Fruit fly (Drosophila melanogaster) whole organism, embryonic: ENCODE data around the gene CG4404.

Experiments
- Awh ChIP-seq: fragments of 200-800 bp; sonication (Bioruptor generic); IDR thresholded peaks from 2 replicates; pipeline ENCODE4, ENCODE4 v1.3.6; 2022; ENCODE audit warnings: missing biosample characterization, missing genetic modification characterization
- Blimp-1 ChIP-seq: fragments of 200-800 bp; sonication (Bioruptor generic); optimal IDR thresholded peaks from 3 replicates; lab custom pipeline; 2018; ENCODE audit warnings: missing biosample characterization, missing genetic modification characterization, mild to moderate bottlenecking, moderate library complexity, missing genetic modification reagents
- CG10209 ChIP-seq: fragments of 200-800 bp; sonication (Bioruptor generic); optimal IDR thresholded peaks from 3 replicates; lab custom pipeline; 2017; ENCODE audit warnings: missing biosample characterization, mild to moderate bottlenecking, missing genetic modification characterization, missing genetic modification reagents
- CG1024 ChIP-seq: fragments of 200-800 bp; sonication (Bioruptor generic); IDR thresholded peaks from 2 replicates; pipeline ENCODE4 v1.3.6; 2022; ENCODE audit warnings: missing biosample characterization, missing genetic modification characterization
- CG10959 ChIP-seq: fragments of 200-800 bp; sonication (Bioruptor generic); IDR thresholded peaks from 2 replicates; pipeline ENCODE4 v1.3.6; 2022; ENCODE audit warnings: missing biosample characterization, missing genetic modification characterization
- CG13424 ChIP-seq: fragments of 200-800 bp; sonication (Bioruptor generic); optimal IDR thresholded peaks from 2 replicates; lab custom pipeline; 2019; ENCODE audit warnings: missing biosample characterization, mild to moderate bottlenecking, missing genetic modification characterization, moderate library complexity
- CG14710 ChIP-seq: fragments of 200-800 bp; sonication (Bioruptor generic); optimal IDR thresholded peaks from 3 replicates; lab custom pipeline; 2019; ENCODE audit warnings: missing biosample characterization, mild to moderate bottlenecking, missing genetic modification characterization, moderate library complexity
- CG15601 ChIP-seq: fragments of 200-800 bp; sonication (Bioruptor generic); optimal IDR thresholded peaks from 3 replicates; lab custom pipeline; 2019; ENCODE audit warnings: missing biosample characterization, mild to moderate bottlenecking, missing genetic modification characterization, moderate library complexity
- CG15696 ChIP-seq: fragments of 200-800 bp; sonication (Bioruptor generic); optimal IDR thresholded peaks from 2 replicates; lab custom pipeline; 2019; ENCODE audit warnings: missing biosample characterization, mild to moderate bottlenecking, missing genetic modification characterization, moderate library complexity
- CG17328 ChIP-seq: fragments of 200-800 bp; sonication (Bioruptor generic); IDR thresholded peaks from 2 replicates; pipeline ENCODE4 v1.3.6; 2022; ENCODE audit warnings: missing biosample characterization, missing genetic modification characterization
- CG17359 ChIP-seq: fragments of 200-800 bp; sonication (Bioruptor generic); optimal IDR thresholded peaks from 3 replicates; lab custom pipeline; 2018; ENCODE audit warnings: missing biosample characterization, mild to moderate bottlenecking, missing genetic modification characterization, moderate library complexity
- CG17361 ChIP-seq: fragments of 200-800 bp; sonication (Bioruptor generic); IDR thresholded peaks from 3 replicates; pipeline ENCODE4 v1.3.6; 2022; ENCODE audit warnings: missing biosample characterization, missing genetic modification characterization
- CG2202 ChIP-seq: fragments of 200-800 bp; sonication (Bioruptor generic); optimal IDR thresholded peaks from 2 replicates; lab custom pipeline; 2018; ENCODE audit warnings: missing biosample characterization, mild to moderate bottlenecking, missing genetic modification characterization
- CG2712 ChIP-seq: fragments of 200-800 bp; optimal IDR thresholded peaks from 3 replicates; lab custom pipeline; 2019; ENCODE audit warnings: missing biosample characterization, mild to moderate bottlenecking, missing genetic modification characterization, moderate library complexity
- CG2875 ChIP-seq: fragments of 200-800 bp; sonication (Bioruptor generic); optimal IDR thresholded peaks from 2 replicates; lab custom pipeline; 2017; ENCODE audit warnings: missing biosample characterization, mild to moderate bottlenecking, missing genetic modification characterization, missing genetic modification reagents
- CG31224 ChIP-seq: fragments of 200-800 bp; sonication (Bioruptor generic); IDR thresholded peaks from 2 replicates; pipeline ENCODE4 v1.3.6; 2022; ENCODE audit warnings: missing biosample characterization, missing genetic modification characterization
- CG33213 ChIP-seq: fragments of 200-800 bp; sonication (Bioruptor generic); optimal IDR thresholded peaks from 3 replicates; lab custom pipeline; 2016; ENCODE audit warnings: missing biosample characterization, missing genetic modification characterization
- CG4404 ChIP-seq: fragments of 200-800 bp; sonication (Bioruptor generic); IDR thresholded peaks from 2 replicates; pipeline ENCODE4 v1.3.6; 2022; ENCODE audit warnings: missing biosample characterization, missing genetic modification characterization
- CG7745 ChIP-seq: fragments of 200-800 bp; sonication (Bioruptor generic); optimal IDR thresholded peaks from 2 replicates; lab custom pipeline; 2018; ENCODE audit warnings: missing biosample characterization, mild to moderate bottlenecking, missing genetic modification characterization, moderate library complexity
- CG9876 ChIP-seq: fragments of 200-800 bp; sonication (Bioruptor generic); optimal IDR thresholded peaks from 2 replicates; lab custom pipeline; 2016; ENCODE audit warnings: missing biosample characterization, missing genetic modification characterization
- CHES-1-like ChIP-seq: fragments of 200-800 bp; sonication (Bioruptor generic); optimal IDR thresholded peaks from 2 replicates; lab custom pipeline; 2016; ENCODE audit warnings: missing biosample characterization, missing genetic modification characterization
- D19A ChIP-seq: fragments of 200-800 bp; optimal IDR thresholded peaks from 3 replicates; lab custom pipeline; 2019; ENCODE audit warnings: missing biosample characterization, mild to moderate bottlenecking, missing genetic modification characterization, moderate library complexity
- Deaf1 ChIP-seq: fragments of 200-800 bp; optimal IDR thresholded peaks from 3 replicates; lab custom pipeline; 2019; ENCODE audit warnings: missing biosample characterization, mild to moderate bottlenecking, missing genetic modification characterization, moderate library complexity
- Fer3 ChIP-seq: fragments of 200-800 bp; sonication (Bioruptor generic); optimal IDR thresholded peaks from 2 replicates; lab custom pipeline; 2018; ENCODE audit warnings: missing biosample characterization, mild to moderate bottlenecking, missing genetic modification characterization, moderate library complexity
- HLH3B ChIP-seq: fragments of 200-800 bp; sonication (Bioruptor generic); IDR thresholded peaks from 2 replicates; pipeline ENCODE4 v1.3.6; 2022; ENCODE audit warnings: missing biosample characterization, missing genetic modification characterization
- Hmr ChIP-seq: fragments of 200-800 bp; sonication (Bioruptor generic); optimal IDR thresholded peaks from 3 replicates; lab custom pipeline; 2017; ENCODE audit warnings: mild to moderate bottlenecking, missing biosample characterization, missing genetic modification reagents, missing genetic modification characterization
- Hr51 ChIP-seq, 2 experiments: fragments of 200-800 bp; sonication (Bioruptor generic); optimal IDR thresholded peaks; 2 replicates in 1 of 2; 3 replicates in 1 of 2; lab custom pipeline; 2016 to 2018; ENCODE audit warnings: missing biosample characterization in 2 of 2, missing genetic modification characterization in 2 of 2, mild to moderate bottlenecking in 1 of 2, moderate library complexity in 1 of 2
- Opbp ChIP-seq: fragments of 200-800 bp; sonication (Bioruptor generic); IDR thresholded peaks from 3 replicates; pipeline ENCODE4 v1.3.6; 2022; ENCODE audit warnings: missing biosample characterization, missing genetic modification characterization; ENCODE audit not compliant: partially characterized antibody
- Optix ChIP-seq: fragments of 200-800 bp; sonication (Bioruptor generic); IDR thresholded peaks from 3 replicates; pipeline ENCODE4 v1.3.6; 2022; ENCODE audit warnings: missing biosample characterization, missing genetic modification characterization
- Stat92E ChIP-seq, 3 experiments: fragments of >200 bp in 2 of 3; fragments of 200-800 bp in 1 of 3; sonication (Bioruptor generic) in 1 of 3; optimal IDR thresholded peaks; 2 replicates each; lab custom pipeline; 2017 to 2019; ENCODE audit warnings: missing biosample characterization in 3 of 3, missing genetic modification characterization in 3 of 3, mild to moderate bottlenecking in 1 of 3, moderate library complexity in 1 of 3
- ab ChIP-seq: fragments of 200-800 bp; sonication (Bioruptor generic); optimal IDR thresholded peaks from 2 replicates; lab custom pipeline; 2016; ENCODE audit warnings: missing biosample characterization, missing genetic modification characterization
- chif ChIP-seq, 2 experiments: fragments of 200-800 bp; sonication (Bioruptor generic); optimal IDR thresholded peaks; 3 replicates each; lab custom pipeline; 2016; ENCODE audit warnings: missing biosample characterization in 2 of 2, missing genetic modification characterization in 2 of 2
- ci ChIP-seq: fragments of 200-800 bp; sonication (Bioruptor generic); IDR thresholded peaks from 3 replicates; pipeline ENCODE4 v1.3.6; 2022; ENCODE audit warnings: missing biosample characterization, missing genetic modification characterization
- dati ChIP-seq: fragments of 200-800 bp; sonication (Bioruptor generic); IDR thresholded peaks from 2 replicates; pipeline ENCODE4 v1.3.6; 2022; ENCODE audit warnings: missing biosample characterization, missing genetic modification characterization
- dmrt11E ChIP-seq: fragments of 200-800 bp; sonication (Bioruptor generic); optimal IDR thresholded peaks from 3 replicates; lab custom pipeline; 2018; ENCODE audit warnings: missing biosample characterization, mild to moderate bottlenecking, missing genetic modification characterization, moderate library complexity
- ewg ChIP-seq: fragments of 200-800 bp; sonication (Bioruptor generic); optimal IDR thresholded peaks from 3 replicates; lab custom pipeline; 2017; ENCODE audit warnings: mild to moderate bottlenecking, missing biosample characterization, missing genetic modification reagents, missing genetic modification characterization
- gem ChIP-seq: fragments of 200-800 bp; sonication (Bioruptor generic); optimal IDR thresholded peaks from 2 replicates; lab custom pipeline; 2019; ENCODE audit warnings: missing biosample characterization, mild to moderate bottlenecking, missing genetic modification characterization, moderate library complexity
- gsb-n ChIP-seq: fragments of 200-800 bp; sonication (Bioruptor generic); optimal IDR thresholded peaks from 3 replicates; lab custom pipeline; 2018; ENCODE audit warnings: missing biosample characterization, mild to moderate bottlenecking, missing genetic modification characterization
- inv ChIP-seq: fragments of 200-800 bp; sonication (Bioruptor generic); IDR thresholded peaks from 2 replicates; pipeline ENCODE4 v1.3.6; 2022; ENCODE audit warnings: missing biosample characterization, missing genetic modification characterization; ENCODE audit not compliant: partially characterized antibody
- lab ChIP-seq: fragments of 200-800 bp; sonication (Bioruptor generic); optimal IDR thresholded peaks from 3 replicates; lab custom pipeline; 2017; ENCODE audit warnings: missing biosample characterization, missing genetic modification characterization, mild to moderate bottlenecking, moderate library complexity, missing genetic modification reagents
- org-1 ChIP-seq: fragments of 200-800 bp; sonication (Bioruptor generic); optimal IDR thresholded peaks from 2 replicates; lab custom pipeline; 2017; ENCODE audit warnings: missing biosample characterization, missing genetic modification characterization
- pfk ChIP-seq: fragments of 200-800 bp; sonication (Bioruptor generic); optimal IDR thresholded peaks from 2 replicates; lab custom pipeline; 2018; ENCODE audit warnings: missing biosample characterization, mild to moderate bottlenecking, missing genetic modification characterization, moderate library complexity
- phol ChIP-seq: fragments of 200-800 bp; sonication (Bioruptor generic); optimal IDR thresholded peaks from 3 replicates; lab custom pipeline; 2018; ENCODE audit warnings: missing biosample characterization, mild to moderate bottlenecking, missing genetic modification characterization, moderate library complexity
- seq ChIP-seq: fragments of 200-800 bp; sonication (Bioruptor generic); IDR thresholded peaks from 2 replicates; pipeline ENCODE4 v1.3.6; 2022; ENCODE audit warnings: missing biosample characterization, missing genetic modification characterization
- sim ChIP-seq: fragments of 200-800 bp; sonication (Bioruptor generic); IDR thresholded peaks from 2 replicates; pipeline ENCODE4 v1.3.6; 2022; ENCODE audit warnings: missing biosample characterization, missing genetic modification characterization
- sqz ChIP-seq: fragments of 200-800 bp; sonication (Bioruptor generic); optimal IDR thresholded peaks from 3 replicates; lab custom pipeline; 2018; ENCODE audit warnings: missing biosample characterization, mild to moderate bottlenecking, missing genetic modification characterization
- stwl ChIP-seq: fragments of 200-800 bp; sonication (Bioruptor generic); optimal IDR thresholded peaks from 3 replicates; lab custom pipeline; 2018; ENCODE audit warnings: missing biosample characterization, mild to moderate bottlenecking, missing genetic modification characterization, moderate library complexity

The CG4404 gene

dm6 chrX:12923258-12923901, 17.6 kb upstream of the CG4404 start (continued):
- TF ChIP-seq CHES-1-like, result no peak
- peak; percentile 68; the same call in 2 of the 3 replicates for TF ChIP-seq CG17361 (GFP tag; lab: Robert Waterston, UW)
- TF ChIP-seq CG33213 (GFP tag; lab: Kevin White, UChicago), result no peak
- peak; percentile 31; the same call in 1 of the 2 replicates for TF ChIP-seq dati (GFP tag; lab: Robert Waterston, UW)
- peak; percentile 71; the same call in 2 of the 3 replicates for TF ChIP-seq ci (GFP tag; lab: Robert Waterston, UW)
- TF ChIP-seq CG31224, result no peak
- no peak for TF ChIP-seq ab (GFP tag; lab: Kevin White, UChicago)
- TF ChIP-seq CG4404 (GFP tag; lab: Robert Waterston, UW), result no peak
- peak; percentile 35 for TF ChIP-seq CG14710 (tag; lab: Kevin White, UChicago)
- peak; percentile 50 for TF ChIP-seq lab (GFP tag; lab: Kevin White, UChicago)
- 0 out of 2 replicates have a peak, but pooled peaks have one; percentile 17 for TF ChIP-seq CG1024 (GFP tag; lab: Robert Waterston, UW)
- no peak for TF ChIP-seq CG7745 (tag; lab: Kevin White, UChicago)
- no peak for TF ChIP-seq CG2202 (tag; lab: Kevin White, UChicago)
- no peak for TF ChIP-seq sim (GFP tag; lab: Robert Waterston, UW)
- TF ChIP-seq CG2712 (tag; lab: Kevin White, UChicago), result peak; percentile 43
- peak; percentile 55 for TF ChIP-seq phol (tag; lab: Kevin White, UChicago)
- TF ChIP-seq Fer3 (tag; lab: Kevin White, UChicago), result no peak
- peak; percentile 7 for TF ChIP-seq CG15601 (tag; lab: Kevin White, UChicago)
- peak; percentile 3 for TF ChIP-seq CG13424 (tag; lab: Kevin White, UChicago)
- 0 out of 2 replicates have a peak, but pooled peaks have one; percentile 41 for TF ChIP-seq HLH3B (GFP tag; lab: Robert Waterston, UW)
- TF ChIP-seq dmrt11E (tag; lab: Kevin White, UChicago), result peak; percentile 45
- TF ChIP-seq Optix (GFP tag; lab: Robert Waterston, UW), result peak; percentile 62; the same call in 2 of the 3 replicates
- TF ChIP-seq Hr51 (GFP tag; optimal IDR thresholded peaks at IDR 0.05; lab: Kevin White, UChicago), result peak in 1 of 2 experiments; percentile 28
- TF ChIP-seq CG17328 (GFP tag; lab: Robert Waterston, UW), result peak; percentile 40
- peak; percentile 25 for TF ChIP-seq ewg (GFP tag; lab: Kevin White, UChicago)
- peak; percentile 34 for TF ChIP-seq gsb-n (tag; lab: Kevin White, UChicago)
- peak; percentile 43 for TF ChIP-seq CG2875 (GFP tag; lab: Kevin White, UChicago)
- peak; percentile 45 for TF ChIP-seq CG17359
- TF ChIP-seq pfk (GFP tag; lab: Kevin White, UChicago), result no peak
- peak; percentile 22 for TF ChIP-seq D19A (tag; lab: Kevin White, UChicago)
- no peak for TF ChIP-seq CG15696 (tag; lab: Kevin White, UChicago)
- no peak for TF ChIP-seq Stat92E (GFP tag; optimal IDR thresholded peaks at IDR 0.05; lab: Kevin White, UChicago)
- TF ChIP-seq CG10209 (GFP tag; lab: Kevin White, UChicago), result peak; percentile 19
- no peak for TF ChIP-seq Awh
- TF ChIP-seq Deaf1, result no peak
- no peak for TF ChIP-seq Opbp
- TF ChIP-seq Blimp-1 (GFP tag; lab: Kevin White, UChicago), result peak; percentile 57
- peak; percentile 56 for TF ChIP-seq gem (tag; lab: Kevin White, UChicago)
- no peak for TF ChIP-seq CG9876 (GFP tag; lab: Kevin White, UChicago)
- no peak for TF ChIP-seq inv (GFP tag; lab: Robert Waterston, UW)
- no peak for TF ChIP-seq Hmr (GFP tag; lab: Kevin White, UChicago)
- TF ChIP-seq sqz (GFP tag; lab: Kevin White, UChicago), result peak; percentile 72
- TF ChIP-seq org-1 (GFP tag; lab: Kevin White, UChicago), result peak; percentile 19
- peak in 1 of 2 experiments; percentile 21 for TF ChIP-seq chif (GFP tag; optimal IDR thresholded peaks at IDR 0.05; lab: Kevin White, UChicago)
- TF ChIP-seq CG10959, result 0 out of 2 replicates have a peak, but pooled peaks have one; percentile 19
- TF ChIP-seq stwl, result no peak
- no peak for TF ChIP-seq seq (GFP tag; lab: Robert Waterston, UW)
